Fruit fly (Drosophila melanogaster) whole organism, wandering third instar larva: Measurements from ENCODE around the gene CG31548.

Experiments used
- CG9705 ChIP-seq: fragments of 200-800 bp; sonication (Bioruptor generic); optimal IDR thresholded peaks from 2 replicates; lab custom pipeline; 2018; ENCODE audit warnings: missing biosample characterization, mild to moderate bottlenecking, missing genetic modification characterization
- Dif ChIP-seq: fragments of 200-275, 200-300 bp; sonication (Bioruptor generic); optimal IDR thresholded peaks from 2 replicates; lab custom pipeline; 2018; ENCODE audit warnings: missing biosample characterization, missing genetic modification characterization; ENCODE audit not compliant: partially characterized antibody
- GATAd ChIP-seq: sonication (Bioruptor generic); optimal IDR thresholded peaks from 2 replicates; lab custom pipeline; 2016; ENCODE audit warnings: missing biosample characterization, missing genetic modification characterization
- Jra ChIP-seq: sonication (Bioruptor generic); optimal IDR thresholded peaks from 2 replicates; lab custom pipeline; 2016; ENCODE audit warnings: missing biosample characterization, missing genetic modification characterization
- dl ChIP-seq, 2 experiments: fragments of 175-275, 200-275 bp in 1 of 2; fragments of 200-275 bp in 1 of 2; sonication (Bioruptor generic); optimal IDR thresholded peaks; lab custom pipeline; 2018; ENCODE audit warnings: mild to moderate bottlenecking in 2 of 2, missing biosample characterization in 2 of 2, missing genetic modification characterization in 2 of 2, moderate library complexity in 2 of 2; ENCODE audit not compliant: partially characterized antibody in 2 of 2, insufficient read depth in 1 of 2
- dmrt93B ChIP-seq: fragments of 200-800 bp; sonication (Bioruptor generic); optimal IDR thresholded peaks from 2 replicates; lab custom pipeline; 2018; ENCODE audit warnings: missing biosample characterization, mild to moderate bottlenecking, missing genetic modification characterization
- foxo ChIP-seq, 2 experiments: fragments of 200-800 bp; sonication (Bioruptor generic); optimal IDR thresholded peaks; 2 replicates in 1 of 2; 3 replicates in 1 of 2; lab custom pipeline; 2016 to 2017; ENCODE audit warnings: missing biosample characterization in 2 of 2, missing genetic modification characterization in 2 of 2
- fru ChIP-seq: fragments of 200-800 bp; sonication (Bioruptor generic); optimal IDR thresholded peaks from 3 replicates; lab custom pipeline; 2016; ENCODE audit warnings: missing biosample characterization, mild to moderate bottlenecking, missing genetic modification characterization
- h ChIP-seq: fragments of 200-800 bp; sonication (Bioruptor generic); optimal IDR thresholded peaks from 3 replicates; lab custom pipeline; 2016; ENCODE audit warnings: missing biosample characterization, mild to moderate bottlenecking, missing genetic modification characterization
- pan ChIP-seq: fragments of >200 bp; optimal IDR thresholded peaks from 2 replicates; lab custom pipeline; 2017
- tai ChIP-seq: sonication (Bioruptor generic); optimal IDR thresholded peaks from 2 replicates; lab custom pipeline; 2016; ENCODE audit warnings: missing biosample characterization, missing genetic modification characterization

dm6 chr3R:5671265-5671663 is 34.6 kb upstream of the CG31548 start:
- TF ChIP-seq fru (GFP tag; lab: Kevin White, UChicago) (no peak), foxo (GFP tag; optimal IDR thresholded peaks at IDR 0.05; lab: Kevin White, UChicago) (no peak), h (GFP tag; lab: Kevin White, UChicago) (no peak), pan (lab: Kevin White, UChicago) (no peak), dl (GFP tag; optimal IDR thresholded peaks at IDR 0.05; lab: Kevin White, UChicago; ENCODE audit: insufficient read depth in 1 of 2, partially characterized antibody in 2 of 2) (no peak), CG9705 (GFP tag; lab: Kevin White, UChicago) (no peak), tai (GFP tag; lab: Kevin White, UChicago) (no peak), Dif (GFP tag; lab: Kevin White, UChicago) (no peak), GATAd (GFP tag; lab: Kevin White, UChicago) (no peak), dmrt93B (no peak), Jra (GFP tag; lab: Kevin White, UChicago) (no peak)
